Worm (Caenorhabditis elegans) whole organism, L3 larva: ENCODE results near the gene mdf-1.

Experiments used
- R02D3.7 ChIP-seq: fragments of 150-350 bp; optimal IDR thresholded peaks from 2 replicates; lab custom pipeline; 2014; ENCODE audit warnings: missing biosample characterization, missing genetic modification characterization
- ama-1 ChIP-seq: fragments of 150-350 bp; optimal IDR thresholded peaks from 2 replicates; lab custom pipeline; 2018
- ceh-82 ChIP-seq: fragments of 150-350 bp; optimal IDR thresholded peaks from 2 replicates; lab custom pipeline; 2014; ENCODE audit warnings: missing biosample characterization, missing genetic modification characterization
- daf-12 ChIP-seq: fragments of 150-350 bp; optimal IDR thresholded peaks from 2 replicates; lab custom pipeline; 2014; ENCODE audit warnings: missing biosample characterization, missing genetic modification reagents, missing genetic modification characterization
- elt-3 ChIP-seq, 3 experiments: fragments of 150-350 bp in 1 of 3; sonication (generic microtip) in 2 of 3; optimal IDR thresholded peaks; 2 replicates in 2 of 3; 4 replicates in 1 of 3; lab custom pipeline; 2014 to 2017; ENCODE audit warnings: missing biosample characterization in 3 of 3, missing genetic modification characterization in 3 of 3
- nhr-12 ChIP-seq: fragments of 150-350 bp; optimal IDR thresholded peaks from 2 replicates; lab custom pipeline; 2014; ENCODE audit warnings: missing biosample characterization, missing genetic modification characterization
- nhr-237 ChIP-seq: fragments of 150-350 bp; optimal IDR thresholded peaks from 2 replicates; lab custom pipeline; 2014; ENCODE audit warnings: missing biosample characterization, missing genetic modification characterization
- nhr-28 ChIP-seq: fragments of 150-350 bp; optimal IDR thresholded peaks from 2 replicates; lab custom pipeline; 2014; ENCODE audit warnings: missing biosample characterization, missing genetic modification characterization
- nhr-76 ChIP-seq: fragments of 150-350 bp; sonication (generic microtip); optimal IDR thresholded peaks from 5 replicates; lab custom pipeline; 2014; ENCODE audit warnings: missing biosample characterization, missing genetic modification characterization
- nhr-77 ChIP-seq: fragments of 150-350 bp; optimal IDR thresholded peaks from 2 replicates; lab custom pipeline; 2014; ENCODE audit warnings: missing biosample characterization, missing genetic modification characterization
- pha-4 ChIP-seq: fragments of 150-350 bp; optimal IDR thresholded peaks from 2 replicates; lab custom pipeline; 2014; ENCODE audit warnings: missing biosample characterization, missing genetic modification reagents, missing genetic modification characterization
- pqm-1 ChIP-seq: fragments of 150-350 bp; optimal IDR thresholded peaks from 2 replicates; lab custom pipeline; 2017; ENCODE audit warnings: missing biosample characterization, missing genetic modification characterization, inconsistent platforms
- skn-1 ChIP-seq: fragments of 150-350 bp; optimal IDR thresholded peaks from 2 replicates; lab custom pipeline; 2014; ENCODE audit warnings: missing biosample characterization, missing genetic modification characterization

- no peak for TF ChIP-seq nhr-12 (tag; lab: Kevin White, UChicago)
- TF ChIP-seq ceh-82 (tag; lab: Kevin White, UChicago), result no peak
- TF ChIP-seq nhr-237 (tag; lab: Kevin White, UChicago), result no peak
- no peak for TF ChIP-seq R02D3.7
- no peak for TF ChIP-seq nhr-76 (tag; lab: Kevin White, UChicago)
- TF ChIP-seq ama-1 (lab: Kevin White, UChicago), result peak; percentile 85
- no peak for TF ChIP-seq pqm-1 (tag; lab: Kevin White, UChicago)
- TF ChIP-seq daf-12 (tag; lab: Kevin White, UChicago), result no peak
- no peak for TF ChIP-seq nhr-77 (tag; lab: Kevin White, UChicago)
- no peak for TF ChIP-seq skn-1 (tag; lab: Kevin White, UChicago)
- TF ChIP-seq pha-4 (tag; lab: Kevin White, UChicago), result peak; percentile 34
- no peak for TF ChIP-seq nhr-28 (tag; lab: Kevin White, UChicago)
- TF ChIP-seq elt-3 (tag; optimal IDR thresholded peaks at IDR 0.05; lab: Kevin White, UChicago), result no peak
Observed at ce11 chrV:9545238-9545709, 1.2 kb upstream of the mdf-1 start, which contains the start of the genes his-35 and his-41.
